Worm (Caenorhabditis elegans): ENCODE measurements around the gene M04G7.5.

M04G7.5 gene

DNA sequence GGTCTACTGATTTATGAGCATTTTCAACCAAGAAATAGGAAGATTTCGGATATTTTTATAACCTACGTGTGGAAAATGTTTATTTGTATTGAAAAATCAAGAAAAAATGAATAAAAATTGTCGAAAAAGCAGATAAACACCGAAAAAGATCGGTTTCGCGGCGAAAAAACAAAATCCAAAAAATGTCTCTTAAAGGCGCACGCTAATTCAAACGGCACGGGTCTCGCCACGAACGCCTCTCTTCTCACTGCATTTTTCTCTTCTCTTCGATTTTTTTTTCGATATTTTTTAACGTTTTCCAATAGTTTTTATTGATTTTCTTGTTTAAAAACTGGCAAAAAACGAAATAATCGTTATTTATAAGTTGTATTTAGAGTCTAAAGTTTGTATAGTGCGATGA is 29.3 kb upstream of the M04G7.5 start:
- TF ChIP-seq B0019.2 (GFP tag; conservative IDR thresholded peaks at IDR 0.05): no peak
- no peak for TF ChIP-seq Y53G8AR.9 (GFP tag; conservative IDR thresholded peaks at IDR 0.05)
- TF ChIP-seq Y67H2A.10 (GFP tag; conservative IDR thresholded peaks at IDR 0.05): no peak
- peak; percentile 36 for TF ChIP-seq snpc-1.1 (tag; optimal IDR thresholded peaks at IDR 0.05; ENCODE audit: insufficient read depth)
- TF ChIP-seq K12H6.12 (tag; optimal IDR thresholded peaks at IDR 0.05): no peak
- no peak for TF ChIP-seq fkh-3 (tag; optimal IDR thresholded peaks at IDR 0.05)
- peak; percentile 62 for TF ChIP-seq lsl-1 (GFP tag; optimal IDR thresholded peaks at IDR 0.05)
- TF ChIP-seq F23B12.7 (tag; optimal IDR thresholded peaks at IDR 0.05; ENCODE audit: insufficient read depth): no peak
- TF ChIP-seq B0035.1 (tag; optimal IDR thresholded peaks at IDR 0.05): no peak
- peak; percentile 31 for TF ChIP-seq snpc-1.3 (tag; optimal IDR thresholded peaks at IDR 0.05; ENCODE audit: insufficient read depth)
- no peak for TF ChIP-seq ztf-22 (GFP tag; optimal IDR thresholded peaks at IDR 0.05)
- no peak for TF ChIP-seq F49E8.2 (tag; optimal IDR thresholded peaks at IDR 0.05; ENCODE audit: insufficient read depth)
- TF ChIP-seq unc-62 (GFP tag; optimal IDR thresholded peaks at IDR 0.05): no peak
- no peak for TF ChIP-seq hmg-20 (GFP tag; IDR thresholded peaks at IDR 0.05)
- no peak for TF ChIP-seq hsf-1 (GFP tag; IDR thresholded peaks at IDR 0.05)
- TF ChIP-seq F22D6.2 (tag; optimal IDR thresholded peaks at IDR 0.05): no peak
- no peak for TF ChIP-seq hlh-12 (tag; optimal IDR thresholded peaks at IDR 0.05)
- TF ChIP-seq aptf-3 (GFP tag; IDR thresholded peaks at IDR 0.05): no peak
- no peak for TF ChIP-seq bed-1 (GFP tag; IDR thresholded peaks at IDR 0.05)
- no peak for TF ChIP-seq cebp-1 (GFP tag; IDR thresholded peaks at IDR 0.05)
- TF ChIP-seq cebp-1 (tag; optimal IDR thresholded peaks at IDR 0.05): no peak
- TF ChIP-seq hmg-1.2 (GFP tag; IDR thresholded peaks at IDR 0.05): peak; percentile 31; the same call in 1 of the 2 replicates
- no peak for TF ChIP-seq zim-3 (tag; optimal IDR thresholded peaks at IDR 0.05)
- no peak for TF ChIP-seq bed-2 (GFP tag; IDR thresholded peaks at IDR 0.05)
- TF ChIP-seq ztf-6 (GFP tag; IDR thresholded peaks at IDR 0.05): no peak
- no peak for TF ChIP-seq chd-7 (tag; optimal IDR thresholded peaks at IDR 0.05)
- TF ChIP-seq zfh-2 (GFP tag; conservative IDR thresholded peaks at IDR 0.05): no peak
- TF ChIP-seq mcd-1 (GFP tag; IDR thresholded peaks at IDR 0.05): peak; percentile 31; the same call in 1 of the 2 replicates
- no peak for TF ChIP-seq lin-40 (tag; optimal IDR thresholded peaks at IDR 0.05)
- no peak for TF ChIP-seq egl-18 (GFP tag; IDR thresholded peaks at IDR 0.05)
- no peak for TF ChIP-seq hlh-26 (GFP tag; conservative IDR thresholded peaks at IDR 0.05)
- no peak for TF ChIP-seq nhr-27 (tag; optimal IDR thresholded peaks at IDR 0.05)
- TF ChIP-seq T07F8.4 (tag; optimal IDR thresholded peaks at IDR 0.05): no peak
- TF ChIP-seq sdz-38 (tag; optimal IDR thresholded peaks at IDR 0.05): no peak
- no peak for TF ChIP-seq nhr-120 (GFP tag; IDR thresholded peaks at IDR 0.05)
- TF ChIP-seq F37B4.10 (GFP tag; IDR thresholded peaks at IDR 0.05): no peak
- TF ChIP-seq egl-44 (GFP tag; IDR thresholded peaks at IDR 0.05): no peak
- no peak for TF ChIP-seq nfya-2 (GFP tag; IDR thresholded peaks at IDR 0.05)
- TF ChIP-seq ztf-18 (tag; optimal IDR thresholded peaks at IDR 0.05): no peak
- TF ChIP-seq lin-35 (GFP tag; optimal IDR thresholded peaks at IDR 0.05): peak in 1 of 3 experiments; percentile 19
- no peak for TF ChIP-seq repo-1 (tag; optimal IDR thresholded peaks at IDR 0.05)
- TF ChIP-seq dpff-1 (tag; optimal IDR thresholded peaks at IDR 0.05): no peak
- TF ChIP-seq Y79H2A.3 (GFP tag; conservative IDR thresholded peaks at IDR 0.05): no peak
- no peak for TF ChIP-seq rec-8 (tag; optimal IDR thresholded peaks at IDR 0.05)
- TF ChIP-seq attf-3 (GFP tag; conservative IDR thresholded peaks at IDR 0.05): no peak
- no peak for TF ChIP-seq madf-10 (tag; optimal IDR thresholded peaks at IDR 0.05)
- no peak for TF ChIP-seq F52B5.7 (tag; optimal IDR thresholded peaks at IDR 0.05)
- no peak for TF ChIP-seq T26A5.8 (tag; optimal IDR thresholded peaks at IDR 0.05)
- TF ChIP-seq C17E4.6 (GFP tag; IDR thresholded peaks at IDR 0.05): no peak
